Worm (Caenorhabditis elegans) whole organism, mixed stage, embryonic: Measurements from ENCODE around the gene nspg-10.

Source experiments
- blmp-1 ChIP-seq: fragments of 150-350 bp; optimal IDR thresholded peaks from 2 replicates; lab custom pipeline; 2014; ENCODE audit warnings: missing biosample characterization, missing genetic modification characterization
- ceh-39 ChIP-seq: fragments of 150-350 bp; optimal IDR thresholded peaks from 2 replicates; lab custom pipeline; 2014; ENCODE audit warnings: missing biosample characterization, missing genetic modification characterization
- ces-1 ChIP-seq: fragments of 150-350 bp; optimal IDR thresholded peaks from 2 replicates; lab custom pipeline; 2014; ENCODE audit warnings: missing biosample characterization, missing genetic modification reagents, missing genetic modification characterization
- elt-3 ChIP-seq: fragments of 150-350 bp; optimal IDR thresholded peaks from 2 replicates; lab custom pipeline; 2014; ENCODE audit warnings: missing biosample characterization, missing genetic modification characterization
- ham-2 ChIP-seq: fragments of 200-800 bp; sonication (Bioruptor generic); optimal IDR thresholded peaks from 2 replicates; lab custom pipeline; 2018; ENCODE audit warnings: mild to moderate bottlenecking, missing genetic modification characterization, missing compliant biosample characterization
- lin-32 ChIP-seq: fragments of 200-800 bp; sonication (Bioruptor generic); optimal IDR thresholded peaks from 2 replicates; lab custom pipeline; 2018; ENCODE audit warnings: mild to moderate bottlenecking, missing genetic modification characterization, missing compliant biosample characterization
- lsy-2 ChIP-seq: fragments of 150-350 bp; optimal IDR thresholded peaks from 2 replicates; lab custom pipeline; 2014; ENCODE audit warnings: missing biosample characterization, missing genetic modification characterization
- mab-5 ChIP-seq: fragments of 150-350 bp; optimal IDR thresholded peaks from 2 replicates; lab custom pipeline; 2014; ENCODE audit warnings: missing biosample characterization, missing genetic modification characterization
- pha-4 ChIP-seq: fragments of 150-350 bp; optimal IDR thresholded peaks from 2 replicates; lab custom pipeline; 2018; ENCODE audit warnings: missing biosample characterization, missing genetic modification reagents, missing genetic modification characterization
- unc-39 ChIP-seq: fragments of 150-350 bp; optimal IDR thresholded peaks from 2 replicates; lab custom pipeline; 2014; ENCODE audit warnings: missing biosample characterization, missing genetic modification characterization
- unc-62 ChIP-seq: fragments of 150-350 bp; optimal IDR thresholded peaks from 2 replicates; lab custom pipeline; 2014; ENCODE audit warnings: missing biosample characterization, missing genetic modification reagents, missing genetic modification characterization
- ztf-11 ChIP-seq: fragments of 150-350 bp; optimal IDR thresholded peaks from 2 replicates; lab custom pipeline; 2014; ENCODE audit warnings: missing biosample characterization, missing genetic modification characterization

- TF ChIP-seq ces-1 (GFP tag; lab: Kevin White, UChicago), result no peak
- no peak for TF ChIP-seq elt-3 (tag; lab: Kevin White, UChicago)
- no peak for TF ChIP-seq mab-5 (tag; lab: Kevin White, UChicago)
- TF ChIP-seq ztf-11 (tag; lab: Kevin White, UChicago), result no peak
- no peak for TF ChIP-seq ham-2 (GFP tag; lab: Kevin White, UChicago)
- TF ChIP-seq lin-32 (GFP tag; lab: Kevin White, UChicago), result no peak
- TF ChIP-seq pha-4 (tag; lab: Kevin White, UChicago), result no peak
- no peak for TF ChIP-seq unc-62 (GFP tag; lab: Kevin White, UChicago)
- TF ChIP-seq unc-39 (tag; lab: Kevin White, UChicago), result no peak
- TF ChIP-seq lsy-2 (tag; lab: Kevin White, UChicago), result no peak
- no peak for TF ChIP-seq blmp-1 (tag; lab: Kevin White, UChicago)
- no peak for TF ChIP-seq ceh-39
Observed at ce11 chrIV:4557731-4558130, 47.9 kb upstream of the nspg-10 start.
